Fruit fly (Drosophila melanogaster) whole organism, adult: Measurements from ENCODE around the gene CG34138.

Experiments
- CG11617 ChIP-seq: fragments of 200-800 bp; sonication (Bioruptor generic); optimal IDR thresholded peaks from 2 replicates; lab custom pipeline; 2017; ENCODE audit warnings: mild to moderate bottlenecking, missing biosample characterization, missing genetic modification reagents, missing genetic modification characterization
- CG12768 ChIP-seq: fragments of 200-800 bp; sonication (Bioruptor generic); optimal IDR thresholded peaks from 2 replicates; lab custom pipeline; 2017; ENCODE audit warnings: missing biosample characterization, missing genetic modification characterization, mild to moderate bottlenecking, moderate library complexity, missing genetic modification reagents
- CG14711 ChIP-seq: fragments of 200-800 bp; sonication (Bioruptor generic); optimal IDR thresholded peaks from 2 replicates; lab custom pipeline; 2018; ENCODE audit warnings: missing biosample characterization, mild to moderate bottlenecking, missing genetic modification characterization, moderate library complexity
- CG1620 ChIP-seq: fragments of 200-800 bp; sonication (Bioruptor generic); optimal IDR thresholded peaks from 2 replicates; lab custom pipeline; 2016; ENCODE audit warnings: missing biosample characterization, missing genetic modification characterization
- CG33017 ChIP-seq: fragments of 200-800 bp; sonication (Bioruptor generic); optimal IDR thresholded peaks from 2 replicates; lab custom pipeline; 2018; ENCODE audit warnings: missing biosample characterization, mild to moderate bottlenecking, missing genetic modification characterization, moderate library complexity
- CG5204 ChIP-seq: fragments of 200-800 bp; sonication (Bioruptor generic); optimal IDR thresholded peaks from 2 replicates; lab custom pipeline; 2016; ENCODE audit warnings: missing biosample characterization, missing genetic modification characterization
- CG7045 ChIP-seq: fragments of 200-800 bp; sonication (Bioruptor generic); optimal IDR thresholded peaks from 2 replicates; lab custom pipeline; 2017; ENCODE audit warnings: missing biosample characterization, mild to moderate bottlenecking, missing genetic modification characterization
- CG7101 ChIP-seq: fragments of 200-800 bp; sonication (Bioruptor generic); optimal IDR thresholded peaks from 2 replicates; lab custom pipeline; 2018; ENCODE audit warnings: missing biosample characterization, mild to moderate bottlenecking, missing genetic modification characterization, moderate library complexity
- Clk ChIP-seq: fragments of 200-800 bp; sonication (Bioruptor generic); optimal IDR thresholded peaks from 2 replicates; lab custom pipeline; 2017; ENCODE audit warnings: missing biosample characterization, missing genetic modification characterization
- Crg-1 ChIP-seq: fragments of 200-800 bp; sonication (Bioruptor generic); optimal IDR thresholded peaks from 2 replicates; lab custom pipeline; 2016; ENCODE audit warnings: missing biosample characterization, missing genetic modification characterization
- Hr96 ChIP-seq: fragments of 200-800 bp; sonication (Bioruptor generic); optimal IDR thresholded peaks from 2 replicates; lab custom pipeline; 2016; ENCODE audit warnings: missing biosample characterization, missing genetic modification characterization
- Mnt ChIP-seq: fragments of 200-800 bp; sonication (Bioruptor generic); optimal IDR thresholded peaks from 2 replicates; lab custom pipeline; 2016; ENCODE audit warnings: missing biosample characterization, mild to moderate bottlenecking, missing genetic modification characterization
- bab1 ChIP-seq: fragments of 200-800 bp; sonication (Bioruptor generic); optimal IDR thresholded peaks from 3 replicates; lab custom pipeline; 2019; ENCODE audit warnings: missing biosample characterization, mild to moderate bottlenecking, missing genetic modification characterization, moderate library complexity
- cic ChIP-seq: fragments of 200-800 bp; sonication (Bioruptor generic); optimal IDR thresholded peaks from 2 replicates; lab custom pipeline; 2017; ENCODE audit warnings: missing biosample characterization, mild to moderate bottlenecking, missing genetic modification characterization, moderate library complexity
- cnc ChIP-seq, 2 experiments: fragments of >200 bp; optimal IDR thresholded peaks; 2 replicates each; lab custom pipeline; 2017
- kay ChIP-seq: fragments of 200-800 bp; sonication (Bioruptor generic); peaks from one replicate; lab custom pipeline; 2016; ENCODE audit warnings: missing biosample characterization, missing genetic modification characterization, borderline replicate concordance
- pad ChIP-seq: fragments of 200-800 bp; sonication (Bioruptor generic); optimal IDR thresholded peaks from 3 replicates; lab custom pipeline; 2017; ENCODE audit warnings: missing biosample characterization, missing genetic modification characterization, mild to moderate bottlenecking, moderate library complexity, missing genetic modification reagents
- tj ChIP-seq: fragments of 200-800 bp; sonication (Bioruptor generic); optimal IDR thresholded peaks from 3 replicates; lab custom pipeline; 2017; ENCODE audit warnings: missing biosample characterization, mild to moderate bottlenecking, missing genetic modification characterization, moderate library complexity
- toe ChIP-seq: fragments of 200-800 bp; sonication (Bioruptor generic); optimal IDR thresholded peaks from 2 replicates; lab custom pipeline; 2016; ENCODE audit warnings: missing biosample characterization, missing genetic modification characterization

The CG34138 gene

dm6 chr3R:19624482-19624881, 10.3 kb upstream of the CG34138 start:
- TF ChIP-seq Hr96 (GFP tag; lab: Kevin White, UChicago) = no peak
- peak; percentile 75 for TF ChIP-seq kay (GFP tag; lab: Kevin White, UChicago)
- no peak for TF ChIP-seq CG1620 (GFP tag; lab: Kevin White, UChicago)
- TF ChIP-seq CG5204 (GFP tag; lab: Kevin White, UChicago) = no peak
- peak; percentile 76 for TF ChIP-seq tj (GFP tag; lab: Kevin White, UChicago)
- no peak for TF ChIP-seq toe (GFP tag; lab: Kevin White, UChicago)

dm6 chr3R:19625300-19626230, 9.2 kb upstream of the CG34138 start:
- TF ChIP-seq tj (GFP tag; lab: Kevin White, UChicago) = no peak
- TF ChIP-seq CG5204 (GFP tag; lab: Kevin White, UChicago) = no peak
- no peak for TF ChIP-seq CG11617 (GFP tag; lab: Kevin White, UChicago)
- TF ChIP-seq CG14711 (tag; lab: Kevin White, UChicago) = no peak
- no peak for TF ChIP-seq CG33017
- TF ChIP-seq CG7045 (GFP tag; lab: Kevin White, UChicago) = no peak
- no peak for TF ChIP-seq Clk (GFP tag; lab: Kevin White, UChicago)
- TF ChIP-seq CG1620 (GFP tag; lab: Kevin White, UChicago) = no peak
- TF ChIP-seq CG7101 (tag; lab: Kevin White, UChicago) = no peak
- no peak for TF ChIP-seq cnc (optimal IDR thresholded peaks at IDR 0.05; lab: Kevin White, UChicago)
- no peak for TF ChIP-seq bab1 (GFP tag; lab: Kevin White, UChicago)

dm6 chr3R:19627792-19628522, 6.8 kb upstream of the CG34138 start:
- no peak for TF ChIP-seq CG11617 (GFP tag; lab: Kevin White, UChicago)
- no peak for TF ChIP-seq CG7101 (tag; lab: Kevin White, UChicago)
- no peak for TF ChIP-seq Crg-1 (GFP tag; lab: Kevin White, UChicago)
- peak; percentile 23 for TF ChIP-seq kay (GFP tag; lab: Kevin White, UChicago)
- TF ChIP-seq bab1 (GFP tag; lab: Kevin White, UChicago) = no peak
- peak; percentile 7 for TF ChIP-seq pad (GFP tag; lab: Kevin White, UChicago)
- TF ChIP-seq toe (GFP tag; lab: Kevin White, UChicago) = no peak
- no peak for TF ChIP-seq CG33017
- TF ChIP-seq CG7045 (GFP tag; lab: Kevin White, UChicago) = peak; percentile 37
- TF ChIP-seq Clk (GFP tag; lab: Kevin White, UChicago) = no peak
- TF ChIP-seq CG14711 (tag; lab: Kevin White, UChicago) = no peak
- TF ChIP-seq CG1620 (GFP tag; lab: Kevin White, UChicago) = no peak
- TF ChIP-seq tj (GFP tag; lab: Kevin White, UChicago) = no peak
- no peak for TF ChIP-seq CG12768 (GFP tag; lab: Kevin White, UChicago)
- no peak for TF ChIP-seq CG5204 (GFP tag; lab: Kevin White, UChicago)

- TF ChIP-seq CG12768 (GFP tag; lab: Kevin White, UChicago) (no peak), cic (no peak), Crg-1 (GFP tag; lab: Kevin White, UChicago) (no peak), Mnt (GFP tag; lab: Kevin White, UChicago) (peak; percentile 76)
Measured at dm6 chr3R:19632685-19633116, 2.0 kb upstream of the CG34138 start, which contains the start of gene CG6231. TSS of gene CG6231 (minus strand) at chr3R:19632718.

- TF ChIP-seq cic (no peak), CG11617 (GFP tag; lab: Kevin White, UChicago) (no peak), Clk (GFP tag; lab: Kevin White, UChicago) (no peak), CG1620 (GFP tag; lab: Kevin White, UChicago) (no peak), pad (GFP tag; lab: Kevin White, UChicago) (no peak), toe (GFP tag; lab: Kevin White, UChicago) (no peak), Mnt (GFP tag; lab: Kevin White, UChicago) (no peak), bab1 (GFP tag; lab: Kevin White, UChicago) (no peak), CG14711 (tag; lab: Kevin White, UChicago) (no peak), tj (GFP tag; lab: Kevin White, UChicago) (no peak), CG33017 (no peak), kay (GFP tag; lab: Kevin White, UChicago) (no peak), CG7101 (tag; lab: Kevin White, UChicago) (no peak), Hr96 (GFP tag; lab: Kevin White, UChicago) (no peak), Crg-1 (GFP tag; lab: Kevin White, UChicago) (no peak), CG5204 (GFP tag; lab: Kevin White, UChicago) (no peak), CG7045 (GFP tag; lab: Kevin White, UChicago) (no peak), CG12768 (GFP tag; lab: Kevin White, UChicago) (no peak)
Measured at dm6 chr3R:19638004-19638403, 3.3 kb downstream of the CG34138 start.
